Worm (Caenorhabditis elegans): ENCODE results near the gene T13G4.7.

The T13G4.7 gene

DNA sequence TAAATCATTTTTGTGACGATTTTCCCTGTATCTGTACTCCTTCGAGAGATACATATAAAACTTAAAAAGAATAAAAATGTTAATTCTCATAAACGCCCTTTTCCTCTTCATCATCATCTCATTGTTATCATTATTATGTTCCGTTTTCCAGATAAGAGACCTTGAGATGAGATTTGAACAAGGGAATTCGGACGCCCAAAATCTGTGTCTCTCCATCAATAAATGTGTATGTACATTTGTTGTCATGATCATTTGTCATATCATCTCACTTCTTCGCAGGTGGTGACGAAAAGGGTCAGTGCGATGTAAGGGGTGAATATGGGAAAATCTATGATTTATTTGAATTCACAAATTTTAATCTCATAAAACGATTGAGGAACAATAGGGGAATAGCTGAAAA, 26.1 kb upstream of the T13G4.7 start:
- no peak for TF ChIP-seq Y67H2A.10 (GFP tag; conservative IDR thresholded peaks at IDR 0.05)
- TF ChIP-seq F10E7.11 (tag; optimal IDR thresholded peaks at IDR 0.05) = no peak
- no peak for TF ChIP-seq ceh-79 (tag; optimal IDR thresholded peaks at IDR 0.05)
- no peak for TF ChIP-seq nhr-120 (GFP tag; IDR thresholded peaks at IDR 0.05)
- no peak for TF ChIP-seq Y79H2A.3 (GFP tag; conservative IDR thresholded peaks at IDR 0.05)
- TF ChIP-seq gei-17 (GFP tag; optimal IDR thresholded peaks at IDR 0.05) = no peak
- no peak for TF ChIP-seq mxl-1 (tag; optimal IDR thresholded peaks at IDR 0.05)
- no peak for TF ChIP-seq B0035.1 (tag; optimal IDR thresholded peaks at IDR 0.05)
- no peak for TF ChIP-seq snpc-1.3 (tag; optimal IDR thresholded peaks at IDR 0.05; ENCODE audit: insufficient read depth)
- TF ChIP-seq nhr-80 (tag; optimal IDR thresholded peaks at IDR 0.05) = no peak
- TF ChIP-seq somi-1 (GFP tag; optimal IDR thresholded peaks at IDR 0.05) = no peak
- no peak for TF ChIP-seq ztf-18 (tag; optimal IDR thresholded peaks at IDR 0.05)
- no peak for TF ChIP-seq mel-28 (tag; optimal IDR thresholded peaks at IDR 0.05; ENCODE audit: borderline replicate concordance)

- no peak for TF ChIP-seq lsl-1 (GFP tag; optimal IDR thresholded peaks at IDR 0.05)
- TF ChIP-seq F55B11.4 (tag; optimal IDR thresholded peaks at IDR 0.05; ENCODE audit: borderline replicate concordance, insufficient read depth) = no peak
These were observed 24.7 kb upstream of the T13G4.7 start, which contains the start of gene C46H3.2 for ce11 chrX:1230658-1231057. TSS of gene C46H3.2 (minus strand) at chrX:1230758.

DNA sequence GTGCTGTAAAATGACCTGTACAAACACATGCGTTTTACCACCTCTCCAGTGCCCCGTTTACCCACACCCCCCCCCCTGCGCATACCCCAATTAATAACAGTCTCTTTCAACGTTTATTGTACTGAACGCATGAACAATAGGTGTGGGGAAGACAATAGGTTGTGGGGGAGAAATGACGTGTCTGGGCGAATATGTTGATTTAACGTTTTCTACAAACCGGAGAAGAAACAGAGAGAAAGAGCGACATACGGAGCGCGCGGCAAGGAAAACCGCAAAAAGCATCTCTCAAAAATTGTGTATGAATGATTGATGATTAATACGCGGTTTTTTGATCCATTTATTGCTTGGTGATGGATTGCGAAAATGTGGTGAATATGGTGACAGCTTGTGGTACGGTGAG, 17.9 kb upstream of the T13G4.7 start:
- TF ChIP-seq efl-1 (GFP tag; optimal IDR thresholded peaks at IDR 0.05) (no peak), madf-6 (GFP tag; IDR thresholded peaks at IDR 0.05) (no peak), aptf-3 (GFP tag; IDR thresholded peaks at IDR 0.05) (no peak), die-1 (tag; optimal IDR thresholded peaks at IDR 0.05) (no peak), F57A8.1 (GFP tag; optimal IDR thresholded peaks at IDR 0.05) (no peak), mcd-1 (GFP tag; IDR thresholded peaks at IDR 0.05) (no peak), K11D2.4 (GFP tag; IDR thresholded peaks at IDR 0.05) (no peak), F52B5.7 (tag; optimal IDR thresholded peaks at IDR 0.05) (no peak), atf-7 (tag; optimal IDR thresholded peaks at IDR 0.05) (no peak), F22D6.2 (tag; optimal IDR thresholded peaks at IDR 0.05) (no peak), pha-4 (tag; optimal IDR thresholded peaks at IDR 0.05) (no peak), dpff-1 (tag; optimal IDR thresholded peaks at IDR 0.05) (no peak), ztf-6 (GFP tag; IDR thresholded peaks at IDR 0.05) (no peak), ztf-28 (GFP tag; IDR thresholded peaks at IDR 0.05) (no peak), let-526 (GFP tag; IDR thresholded peaks at IDR 0.05) (no peak), nhr-80 (tag; optimal IDR thresholded peaks at IDR 0.05) (no peak)

DNA sequence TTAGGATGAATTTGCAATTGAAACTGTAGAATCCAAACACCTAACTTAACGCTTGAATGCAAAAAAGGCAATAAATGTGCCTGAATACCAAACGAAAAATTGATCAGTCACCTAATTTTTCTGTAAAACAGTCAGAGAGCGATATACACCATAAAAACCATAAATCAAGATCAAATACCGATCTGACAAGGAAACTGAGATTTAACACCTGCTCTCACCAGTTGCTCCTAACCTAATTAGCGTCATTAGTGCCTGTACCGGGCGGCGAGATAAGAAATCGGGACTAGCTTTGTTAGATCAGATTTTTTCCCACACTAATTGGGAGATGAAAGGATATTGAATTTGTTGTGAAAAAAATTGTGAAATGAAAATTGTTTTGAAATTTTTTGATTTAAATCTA, 17.2 kb upstream of the T13G4.7 start:
- TF ChIP-seq somi-1 (GFP tag; optimal IDR thresholded peaks at IDR 0.05) = no peak
- no peak for TF ChIP-seq unc-62 (GFP tag; optimal IDR thresholded peaks at IDR 0.05)
- TF ChIP-seq bed-1 (GFP tag; IDR thresholded peaks at IDR 0.05) = 0 out of 2 replicates have a peak, but pooled peaks have one; percentile 74

ce11 chrX:1222391-1222790, 16.5 kb upstream of the T13G4.7 start:
- TF ChIP-seq unc-130 (GFP tag; optimal IDR thresholded peaks at IDR 0.05) (no peak), hmg-20 (GFP tag; IDR thresholded peaks at IDR 0.05) (no peak), aptf-2 (GFP tag; conservative IDR thresholded peaks at IDR 0.05) (no peak), hmg-1.2 (GFP tag; IDR thresholded peaks at IDR 0.05) (no peak), F52B5.7 (tag; optimal IDR thresholded peaks at IDR 0.05) (no peak)

Data from whole organism, young adult.